Worm (Caenorhabditis elegans) whole organism, L4 larva: ENCODE data around the gene K04C2.2.

ENCODE experiments used
- F10B5.3 ChIP-seq: sonication (generic microtip); optimal IDR thresholded peaks from 2 replicates; lab custom pipeline; 2016; ENCODE audit warnings: mild to moderate bottlenecking, missing genetic modification characterization, missing compliant biosample characterization
- F37D6.2 ChIP-seq: sonication (generic microtip); optimal IDR thresholded peaks from 2 replicates; lab custom pipeline; 2016; ENCODE audit warnings: mild to moderate bottlenecking, missing genetic modification characterization, missing compliant biosample characterization
- T20F7.1 ChIP-seq: fragments of 200-800 bp; sonication (Bioruptor generic); optimal IDR thresholded peaks from 2 replicates; lab custom pipeline; 2018; ENCODE audit warnings: mild to moderate bottlenecking, missing genetic modification characterization, missing compliant biosample characterization
- T26A8.4 ChIP-seq: fragments of 200-800 bp; sonication (Bioruptor generic); IDR thresholded peaks from 2 replicates; pipeline ENCODE4 v1.3.6; 2022; ENCODE audit warnings: missing genetic modification characterization, missing compliant biosample characterization
- Y105C5A.15 ChIP-seq: fragments of 200-800 bp; sonication (Bioruptor generic); IDR thresholded peaks from 2 replicates; pipeline ENCODE4 v1.3.6; 2022; ENCODE audit warnings: missing genetic modification characterization, missing compliant biosample characterization
- Y5F2A.4 ChIP-seq: fragments of 200-800 bp; sonication (Bioruptor generic); optimal IDR thresholded peaks from 2 replicates; lab custom pipeline; 2018; ENCODE audit warnings: mild to moderate bottlenecking, missing genetic modification characterization, missing compliant biosample characterization
- ZK546.5 ChIP-seq, 2 experiments: sonication (generic microtip); optimal IDR thresholded peaks; 2 replicates each; lab custom pipeline; 2017; ENCODE audit warnings: missing biosample characterization in 2 of 2, missing genetic modification characterization in 2 of 2
- arid-1 ChIP-seq: fragments of 200-800 bp; sonication (Bioruptor generic); conservative IDR thresholded peaks from 2 replicates; pipeline ENCODE4 v1.3.6; 2022; ENCODE audit warnings: missing genetic modification reagents, missing genetic modification characterization, missing compliant biosample characterization
- ceh-20 ChIP-seq: fragments of 200-800 bp; sonication (Bioruptor generic); IDR thresholded peaks from 2 replicates; pipeline ENCODE4 v1.3.6; 2022; ENCODE audit warnings: missing genetic modification reagents, missing genetic modification characterization, missing compliant biosample characterization
- ceh-32 ChIP-seq: sonication (generic microtip); optimal IDR thresholded peaks from 2 replicates; lab custom pipeline; 2016; ENCODE audit warnings: mild to moderate bottlenecking, missing genetic modification characterization, missing compliant biosample characterization; ENCODE audit not compliant: poor library complexity
- cey-2 ChIP-seq: sonication (generic microtip); optimal IDR thresholded peaks from 3 replicates; lab custom pipeline; 2017; ENCODE audit warnings: missing genetic modification characterization, mild to moderate bottlenecking, missing compliant biosample characterization, antibody characterized with exemption, borderline replicate concordance; ENCODE audit not compliant: insufficient read depth
- daf-12 ChIP-seq: fragments of 150-350 bp; optimal IDR thresholded peaks from 2 replicates; lab custom pipeline; 2014; ENCODE audit warnings: missing biosample characterization, missing genetic modification reagents, missing genetic modification characterization
- daf-16 ChIP-seq, 3 experiments: sonication (generic microtip); optimal IDR thresholded peaks; 2 replicates each; lab custom pipeline; 2016 to 2017; ENCODE audit warnings: missing genetic modification characterization in 3 of 3, missing genetic modification reagents in 3 of 3, mild to moderate bottlenecking in 2 of 3, missing compliant biosample characterization in 2 of 3, missing biosample characterization in 1 of 3, moderate library complexity in 1 of 3
- daf-19 ChIP-seq: fragments of 200-800 bp; sonication (Bioruptor generic); conservative IDR thresholded peaks from 2 replicates; pipeline ENCODE4 v1.3.6; 2022; ENCODE audit warnings: missing genetic modification characterization, missing compliant biosample characterization
- dmd-6 ChIP-seq: fragments of 200-800 bp; sonication (Bioruptor generic); IDR thresholded peaks from 2 replicates; pipeline ENCODE4 v1.3.6; 2022; ENCODE audit warnings: missing genetic modification reagents, missing genetic modification characterization, missing compliant biosample characterization
- dve-1 ChIP-seq: sonication (generic microtip); optimal IDR thresholded peaks from 2 replicates; lab custom pipeline; 2017; ENCODE audit warnings: antibody characterized with exemption, mild to moderate bottlenecking, missing genetic modification characterization, missing compliant biosample characterization; ENCODE audit not compliant: insufficient read depth
- fkh-10 ChIP-seq: fragments of 150-350 bp; optimal IDR thresholded peaks from 2 replicates; lab custom pipeline; 2014; ENCODE audit warnings: missing biosample characterization, missing genetic modification reagents, missing genetic modification characterization
- fos-1 ChIP-seq: fragments of 150-350 bp; optimal IDR thresholded peaks from 2 replicates; lab custom pipeline; 2014; ENCODE audit warnings: missing biosample characterization, missing genetic modification characterization
- hlh-11 ChIP-seq: fragments of 200-800 bp; sonication (Bioruptor generic); optimal IDR thresholded peaks from 2 replicates; lab custom pipeline; 2018; ENCODE audit warnings: mild to moderate bottlenecking, missing genetic modification characterization, missing compliant biosample characterization
- hlh-30 ChIP-seq: sonication (generic microtip); optimal IDR thresholded peaks from 2 replicates; lab custom pipeline; 2017; ENCODE audit warnings: antibody characterized with exemption, mild to moderate bottlenecking, missing genetic modification characterization, missing compliant biosample characterization; ENCODE audit not compliant: insufficient read depth
- jun-1 ChIP-seq: fragments of 150-350 bp; optimal IDR thresholded peaks from 2 replicates; lab custom pipeline; 2014; ENCODE audit warnings: missing biosample characterization, missing genetic modification reagents, missing genetic modification characterization
- lim-7 ChIP-seq: fragments of 200-800 bp; sonication (Bioruptor generic); IDR thresholded peaks from 2 replicates; pipeline ENCODE4 v1.3.6; 2022; ENCODE audit warnings: missing genetic modification characterization, missing compliant biosample characterization
- lin-1 ChIP-seq: fragments of 200-800 bp; sonication (Bioruptor generic); IDR thresholded peaks from 2 replicates; pipeline ENCODE4 v1.3.6; 2022; ENCODE audit warnings: missing genetic modification reagents, missing genetic modification characterization, missing compliant biosample characterization
- mdl-1 ChIP-seq, 2 experiments: fragments of 150-350 bp in 1 of 2; sonication (generic microtip) in 1 of 2; optimal IDR thresholded peaks; 2 replicates each; lab custom pipeline; 2014 to 2017; ENCODE audit warnings: missing biosample characterization in 2 of 2, missing genetic modification characterization in 2 of 2
- mdt-29 ChIP-seq: fragments of 200-800 bp; sonication (Bioruptor generic); IDR thresholded peaks from 2 replicates; pipeline ENCODE4 v1.3.6; 2022; ENCODE audit warnings: missing genetic modification reagents, missing genetic modification characterization, missing compliant biosample characterization
- nhr-10 ChIP-seq: fragments of 150-350 bp; optimal IDR thresholded peaks from 2 replicates; lab custom pipeline; 2014; ENCODE audit warnings: missing biosample characterization, missing genetic modification characterization
- nhr-102 ChIP-seq: sonication (generic microtip); optimal IDR thresholded peaks from 2 replicates; lab custom pipeline; 2016; ENCODE audit warnings: mild to moderate bottlenecking, missing genetic modification characterization, moderate library complexity, missing compliant biosample characterization
- nhr-25 ChIP-seq: sonication (generic microtip); optimal IDR thresholded peaks from 2 replicates; lab custom pipeline; 2017; ENCODE audit warnings: missing genetic modification characterization, mild to moderate bottlenecking, missing compliant biosample characterization, antibody characterized with exemption, moderate library complexity, borderline replicate concordance; ENCODE audit not compliant: insufficient read depth
- nhr-28 ChIP-seq: fragments of 150-350 bp; optimal IDR thresholded peaks from 2 replicates; lab custom pipeline; 2014; ENCODE audit warnings: missing biosample characterization, missing genetic modification characterization
- nhr-41 ChIP-seq: fragments of 200-800 bp; sonication (Bioruptor generic); IDR thresholded peaks from 2 replicates; pipeline ENCODE4 v1.3.6; 2022; ENCODE audit warnings: missing genetic modification reagents, missing genetic modification characterization, missing compliant biosample characterization
- nhr-42 ChIP-seq: fragments of 200-800 bp; sonication (Bioruptor generic); IDR thresholded peaks from 2 replicates; pipeline ENCODE4 v1.3.6; 2022; ENCODE audit warnings: missing genetic modification characterization, missing compliant biosample characterization
- nhr-48 ChIP-seq: sonication (generic microtip); optimal IDR thresholded peaks from 2 replicates; lab custom pipeline; 2016; ENCODE audit warnings: mild to moderate bottlenecking, missing genetic modification characterization, missing compliant biosample characterization
- nhr-77 ChIP-seq: fragments of 150-350 bp; optimal IDR thresholded peaks from 2 replicates; lab custom pipeline; 2014; ENCODE audit warnings: missing biosample characterization, missing genetic modification characterization
- pha-4 ChIP-seq, 2 experiments: fragments of 150-350 bp in 1 of 2; fragments of 200-800 bp in 1 of 2; sonication (Bioruptor generic) in 1 of 2; IDR thresholded peaks in 1 of 2; optimal IDR thresholded peaks in 1 of 2; 2 replicates each; pipeline versions ENCODE4 v1.3.6 to Lab custom; 2014 to 2022; ENCODE audit warnings: missing genetic modification characterization in 2 of 2, missing genetic modification reagents in 2 of 2, missing biosample characterization in 1 of 2, missing compliant biosample characterization in 1 of 2
- pqm-1 ChIP-seq: sonication (generic microtip); optimal IDR thresholded peaks from 2 replicates; lab custom pipeline; 2017; ENCODE audit warnings: missing biosample characterization, missing genetic modification characterization
- saeg-2 ChIP-seq: fragments of 200-800 bp; sonication (Bioruptor generic); IDR thresholded peaks from 2 replicates; pipeline ENCODE4 v1.3.6; 2022; ENCODE audit warnings: missing genetic modification reagents, missing genetic modification characterization, missing compliant biosample characterization
- snpc-4 ChIP-seq: fragments of 150-350 bp; optimal IDR thresholded peaks from 2 replicates; lab custom pipeline; 2014; ENCODE audit warnings: missing biosample characterization, missing genetic modification characterization
- tra-1 ChIP-seq: fragments of 200-800 bp; sonication (Bioruptor generic); IDR thresholded peaks from 2 replicates; pipeline ENCODE4 v1.3.6; 2022; ENCODE audit warnings: missing genetic modification reagents, missing genetic modification characterization, missing compliant biosample characterization
- unc-62 ChIP-seq, 3 experiments: fragments of 150-350 bp in 1 of 3; sonication (generic microtip); optimal IDR thresholded peaks in 2 of 3; peaks in 1 of 3; 1 replicate in 1 of 3; 2 replicates in 2 of 3; lab custom pipeline; 2014 to 2017; ENCODE audit warnings: missing biosample characterization in 3 of 3, missing genetic modification characterization in 3 of 3, missing genetic modification reagents in 3 of 3, missing genotype in 1 of 3
- vab-7 ChIP-seq: fragments of 200-800 bp; sonication (Bioruptor generic); IDR thresholded peaks from 2 replicates; pipeline ENCODE4 v1.3.6; 2022; ENCODE audit warnings: missing genetic modification reagents, missing genetic modification characterization, missing compliant biosample characterization
- zfp-3 ChIP-seq: fragments of 200-800 bp; sonication (Bioruptor generic); conservative IDR thresholded peaks from 2 replicates; pipeline ENCODE4 v1.3.6; 2022; ENCODE audit warnings: missing genetic modification reagents, missing genetic modification characterization, missing compliant biosample characterization
- zip-11 ChIP-seq: fragments of 200-800 bp; sonication (Bioruptor generic); IDR thresholded peaks from 2 replicates; pipeline ENCODE4 v1.3.6; 2022; ENCODE audit warnings: missing genetic modification characterization, missing compliant biosample characterization
- zip-2 ChIP-seq: fragments of 150-350 bp; optimal IDR thresholded peaks from 2 replicates; lab custom pipeline; 2014; ENCODE audit warnings: missing biosample characterization, missing genetic modification characterization
- ztf-7 ChIP-seq: fragments of 150-350 bp; optimal IDR thresholded peaks from 2 replicates; lab custom pipeline; 2014; ENCODE audit warnings: missing biosample characterization, missing genetic modification characterization

Gene K04C2.2

ce11 chrIII:6872534-6873150, 16.9 kb upstream of the K04C2.2 start, which contains the start of gene K04C2.3:
K04C2.3 (plus strand) TSS chrIII:6873089.
- TF ChIP-seq zfp-3 (GFP tag; lab: Robert Waterston, UW): no peak
- TF ChIP-seq nhr-10 (tag; lab: Kevin White, UChicago): peak; percentile 23
- no peak for TF ChIP-seq saeg-2 (GFP tag; lab: Robert Waterston, UW)
- TF ChIP-seq snpc-4 (tag; lab: Kevin White, UChicago): no peak
- no peak for TF ChIP-seq pha-4 (GFP tag; IDR thresholded peaks at IDR 0.05; lab: Robert Waterston, UW)
- TF ChIP-seq pha-4 (tag; optimal IDR thresholded peaks at IDR 0.05; lab: Kevin White, UChicago): no peak
- TF ChIP-seq ceh-32 (tag; lab: Kevin White, UChicago): no peak
- no peak for TF ChIP-seq cey-2 (tag; lab: Kevin White, UChicago)
- no peak for TF ChIP-seq fkh-10 (GFP tag; lab: Kevin White, UChicago)
- no peak for TF ChIP-seq fos-1 (tag; lab: Kevin White, UChicago)
- TF ChIP-seq mdl-1 (tag; optimal IDR thresholded peaks at IDR 0.05; lab: Kevin White, UChicago): peak in 1 of 2 experiments; percentile 53
- TF ChIP-seq ZK546.5 (tag; optimal IDR thresholded peaks at IDR 0.05; lab: Kevin White, UChicago): no peak
- no peak for TF ChIP-seq lin-1 (GFP tag; lab: Robert Waterston, UW)
- TF ChIP-seq daf-16 (GFP tag; optimal IDR thresholded peaks at IDR 0.05; lab: Kevin White, UChicago): no peak
- TF ChIP-seq daf-16 (tag; optimal IDR thresholded peaks at IDR 0.05; lab: Kevin White, UChicago): peak; percentile 86
- TF ChIP-seq Y5F2A.4: no peak
- no peak for TF ChIP-seq nhr-41 (GFP tag; lab: Robert Waterston, UW)
- TF ChIP-seq nhr-25 (tag; lab: Kevin White, UChicago): no peak
- peak; percentile 21; the same call in 1 of the 2 replicates for TF ChIP-seq dmd-6
- no peak for TF ChIP-seq zip-2
- no peak for TF ChIP-seq nhr-77 (tag; lab: Kevin White, UChicago)
- no peak for TF ChIP-seq pqm-1
- TF ChIP-seq T26A8.4 (GFP tag; lab: Robert Waterston, UW): no peak
- TF ChIP-seq nhr-28 (tag; lab: Kevin White, UChicago): peak; percentile 1
- TF ChIP-seq F37D6.2: no peak
- TF ChIP-seq daf-12: no peak
- no peak for TF ChIP-seq nhr-42 (GFP tag; lab: Robert Waterston, UW)
- no peak for TF ChIP-seq T20F7.1 (GFP tag; lab: Kevin White, UChicago)
- no peak for TF ChIP-seq nhr-48 (tag; lab: Kevin White, UChicago)
- TF ChIP-seq daf-19 (GFP tag; lab: Robert Waterston, UW): no peak
- TF ChIP-seq ztf-7 (tag; lab: Kevin White, UChicago): no peak
- no peak for TF ChIP-seq lim-7 (GFP tag; lab: Robert Waterston, UW)
- TF ChIP-seq vab-7 (GFP tag; lab: Robert Waterston, UW): no peak
- TF ChIP-seq unc-62 (GFP tag; optimal IDR thresholded peaks at IDR 0.05 in 1 of 2; lab: Kevin White, UChicago): peak in 1 of 2 experiments; percentile 95
- TF ChIP-seq unc-62 (tag; optimal IDR thresholded peaks at IDR 0.05; lab: Kevin White, UChicago): no peak
- 0 out of 2 replicates have a peak, but pooled peaks have one; percentile 19 for TF ChIP-seq ceh-20 (GFP tag; lab: Robert Waterston, UW)
- no peak for TF ChIP-seq jun-1 (tag; lab: Kevin White, UChicago)
- no peak for TF ChIP-seq zip-11 (GFP tag; lab: Robert Waterston, UW)
- TF ChIP-seq Y105C5A.15: no peak
- TF ChIP-seq hlh-30: no peak
- TF ChIP-seq F10B5.3: no peak
- TF ChIP-seq dve-1 (tag; lab: Kevin White, UChicago): peak; percentile 88
- peak; percentile 27 for TF ChIP-seq nhr-102 (tag; lab: Kevin White, UChicago)
- TF ChIP-seq tra-1 (GFP tag; lab: Robert Waterston, UW): no peak
- no peak for TF ChIP-seq arid-1 (GFP tag; lab: Robert Waterston, UW)
- peak; percentile 70 for TF ChIP-seq hlh-11
- TF ChIP-seq mdt-29 (GFP tag; lab: Robert Waterston, UW): no peak
